Fruit fly (Drosophila melanogaster) whole organism, wandering third instar larva: Measurements from ENCODE around the gene CG12684.

Experiments
- Abd-B ChIP-seq: fragments of >200 bp; optimal IDR thresholded peaks from 2 replicates; lab custom pipeline; 2017; ENCODE audit warnings: missing biosample characterization, missing genetic modification characterization
- CG9705 ChIP-seq: fragments of 200-800 bp; sonication (Bioruptor generic); optimal IDR thresholded peaks from 2 replicates; lab custom pipeline; 2018; ENCODE audit warnings: missing biosample characterization, mild to moderate bottlenecking, missing genetic modification characterization
- CrebA ChIP-seq: fragments of 200-800 bp; sonication (Bioruptor generic); optimal IDR thresholded peaks from 2 replicates; lab custom pipeline; 2016; ENCODE audit warnings: missing biosample characterization, mild to moderate bottlenecking, missing genetic modification characterization, borderline replicate concordance
- Dfd ChIP-seq: fragments of >200 bp; optimal IDR thresholded peaks from 2 replicates; lab custom pipeline; 2017; ENCODE audit warnings: missing biosample characterization, missing genetic modification characterization
- HLH106 ChIP-seq: fragments of 200-800 bp; optimal IDR thresholded peaks from 3 replicates; lab custom pipeline; 2019; ENCODE audit warnings: missing biosample characterization, mild to moderate bottlenecking, missing genetic modification characterization, moderate library complexity
- Hr78 ChIP-seq: fragments of >200 bp; optimal IDR thresholded peaks from 2 replicates; lab custom pipeline; 2017; ENCODE audit warnings: missing biosample characterization, missing genetic modification characterization
- Hr83 ChIP-seq: fragments of 200-300 bp; sonication (Bioruptor generic); optimal IDR thresholded peaks from 2 replicates; lab custom pipeline; 2016; ENCODE audit warnings: missing biosample characterization, mild to moderate bottlenecking, missing genetic modification characterization, moderate library complexity; ENCODE audit not compliant: poor library complexity, severe bottlenecking
- Jra ChIP-seq: sonication (Bioruptor generic); optimal IDR thresholded peaks from 2 replicates; lab custom pipeline; 2016; ENCODE audit warnings: missing biosample characterization, missing genetic modification characterization
- Mio ChIP-seq: sonication (Bioruptor generic); optimal IDR thresholded peaks from 2 replicates; lab custom pipeline; 2016; ENCODE audit warnings: missing biosample characterization, missing genetic modification characterization
- Myc ChIP-seq: fragments of >200 bp; optimal IDR thresholded peaks from 2 replicates; lab custom pipeline; 2017
- N ChIP-seq: fragments of >200 bp; optimal IDR thresholded peaks from 2 replicates; lab custom pipeline; 2018; ENCODE audit warnings: missing biosample characterization, missing external identifiers, missing genetic modification characterization
- Rel ChIP-seq, 2 experiments: fragments of 200-800 bp; sonication (Bioruptor generic) in 1 of 2; optimal IDR thresholded peaks; 2 replicates in 1 of 2; 3 replicates in 1 of 2; lab custom pipeline; 2016 to 2019; ENCODE audit warnings: mild to moderate bottlenecking in 2 of 2, missing biosample characterization in 2 of 2, missing genetic modification characterization in 2 of 2, moderate library complexity in 1 of 2
- Vsx2 ChIP-seq: fragments of 200-300, 225-300 bp; sonication (Bioruptor generic); optimal IDR thresholded peaks from 2 replicates; lab custom pipeline; 2018; ENCODE audit warnings: missing biosample characterization, missing genetic modification characterization; ENCODE audit not compliant: partially characterized antibody
- br ChIP-seq: fragments of 200-800 bp; sonication (Bioruptor generic); optimal IDR thresholded peaks from 2 replicates; lab custom pipeline; 2016; ENCODE audit warnings: missing biosample characterization, missing genetic modification characterization
- dl ChIP-seq, 2 experiments: fragments of 175-275, 200-275 bp in 1 of 2; fragments of 200-275 bp in 1 of 2; sonication (Bioruptor generic); optimal IDR thresholded peaks; lab custom pipeline; 2018; ENCODE audit warnings: mild to moderate bottlenecking in 2 of 2, missing biosample characterization in 2 of 2, missing genetic modification characterization in 2 of 2, moderate library complexity in 2 of 2; ENCODE audit not compliant: partially characterized antibody in 2 of 2, insufficient read depth in 1 of 2
- dmrt93B ChIP-seq: fragments of 200-800 bp; sonication (Bioruptor generic); optimal IDR thresholded peaks from 2 replicates; lab custom pipeline; 2018; ENCODE audit warnings: missing biosample characterization, mild to moderate bottlenecking, missing genetic modification characterization
- dsf ChIP-seq: sonication (Bioruptor generic); optimal IDR thresholded peaks from 2 replicates; lab custom pipeline; 2016; ENCODE audit warnings: missing biosample characterization, missing genetic modification characterization, borderline replicate concordance
- foxo ChIP-seq, 2 experiments: fragments of 200-800 bp; sonication (Bioruptor generic); optimal IDR thresholded peaks; 2 replicates in 1 of 2; 3 replicates in 1 of 2; lab custom pipeline; 2016 to 2017; ENCODE audit warnings: missing biosample characterization in 2 of 2, missing genetic modification characterization in 2 of 2
- h ChIP-seq: fragments of 200-800 bp; sonication (Bioruptor generic); optimal IDR thresholded peaks from 3 replicates; lab custom pipeline; 2016; ENCODE audit warnings: missing biosample characterization, mild to moderate bottlenecking, missing genetic modification characterization
- jim ChIP-seq: fragments of 175-275, 200-325 bp; sonication (Bioruptor generic); optimal IDR thresholded peaks from 2 replicates; lab custom pipeline; 2016; ENCODE audit warnings: missing biosample characterization, mild to moderate bottlenecking, missing genetic modification characterization
- lola ChIP-seq: fragments of >200 bp; optimal IDR thresholded peaks from 2 replicates; lab custom pipeline; 2017; ENCODE audit warnings: missing biosample characterization, missing genetic modification characterization
- psq ChIP-seq: fragments of 200-800 bp; sonication (Bioruptor generic); optimal IDR thresholded peaks from 3 replicates; lab custom pipeline; 2017; ENCODE audit warnings: missing biosample characterization, mild to moderate bottlenecking, missing genetic modification characterization, moderate library complexity
- rgr ChIP-seq: fragments of 200-800 bp; sonication (Bioruptor generic); optimal IDR thresholded peaks from 3 replicates; lab custom pipeline; 2016; ENCODE audit warnings: missing biosample characterization, mild to moderate bottlenecking, missing genetic modification characterization
- sv ChIP-seq: fragments of 200-800 bp; sonication (Bioruptor generic); optimal IDR thresholded peaks from 3 replicates; lab custom pipeline; 2016; ENCODE audit warnings: missing biosample characterization, missing genetic modification characterization
- tai ChIP-seq: sonication (Bioruptor generic); optimal IDR thresholded peaks from 2 replicates; lab custom pipeline; 2016; ENCODE audit warnings: missing biosample characterization, missing genetic modification characterization
- usp ChIP-seq: fragments of >200 bp; optimal IDR thresholded peaks from 2 replicates; lab custom pipeline; 2017; ENCODE audit warnings: missing biosample characterization, missing genetic modification characterization
- woc ChIP-seq: sonication (Bioruptor generic); optimal IDR thresholded peaks from 2 replicates; lab custom pipeline; 2016; ENCODE audit warnings: missing biosample characterization, mild to moderate bottlenecking, missing genetic modification characterization

CG12684 gene

dm6 chrX:4529909-4530308, 41.8 kb downstream of the CG12684 start, which contains the start of gene CG3556:
Gene CG3556 (plus strand): TSS chrX:4530231.
- TF ChIP-seq dmrt93B (GFP tag; lab: Kevin White, UChicago): no peak
- peak; percentile 1 for TF ChIP-seq sv (GFP tag; lab: Kevin White, UChicago)
- no peak for TF ChIP-seq Vsx2 (GFP tag; lab: Kevin White, UChicago)
- no peak for TF ChIP-seq br (GFP tag; lab: Kevin White, UChicago)
- TF ChIP-seq HLH106 (tag; lab: Kevin White, UChicago): no peak
- no peak for TF ChIP-seq dsf (GFP tag; lab: Kevin White, UChicago)
- TF ChIP-seq jim (GFP tag; lab: Kevin White, UChicago): no peak
- peak; percentile 44 for TF ChIP-seq Myc (lab: Kevin White, UChicago)
- TF ChIP-seq Dfd (GFP tag; lab: Kevin White, UChicago): no peak
- TF ChIP-seq tai (GFP tag; lab: Kevin White, UChicago): no peak
- TF ChIP-seq lola: no peak
- TF ChIP-seq Rel (GFP tag; optimal IDR thresholded peaks at IDR 0.05; lab: Kevin White, UChicago): no peak
- peak; percentile 11 for TF ChIP-seq Rel (tag; optimal IDR thresholded peaks at IDR 0.05; lab: Kevin White, UChicago)
- no peak for TF ChIP-seq CG9705 (GFP tag; lab: Kevin White, UChicago)
- TF ChIP-seq foxo (GFP tag; optimal IDR thresholded peaks at IDR 0.05; lab: Kevin White, UChicago): no peak
- no peak for TF ChIP-seq psq (GFP tag; lab: Kevin White, UChicago)
- TF ChIP-seq Hr78 (GFP tag; lab: Kevin White, UChicago): no peak
- no peak for TF ChIP-seq h (GFP tag; lab: Kevin White, UChicago)
- TF ChIP-seq N: no peak

DNA sequence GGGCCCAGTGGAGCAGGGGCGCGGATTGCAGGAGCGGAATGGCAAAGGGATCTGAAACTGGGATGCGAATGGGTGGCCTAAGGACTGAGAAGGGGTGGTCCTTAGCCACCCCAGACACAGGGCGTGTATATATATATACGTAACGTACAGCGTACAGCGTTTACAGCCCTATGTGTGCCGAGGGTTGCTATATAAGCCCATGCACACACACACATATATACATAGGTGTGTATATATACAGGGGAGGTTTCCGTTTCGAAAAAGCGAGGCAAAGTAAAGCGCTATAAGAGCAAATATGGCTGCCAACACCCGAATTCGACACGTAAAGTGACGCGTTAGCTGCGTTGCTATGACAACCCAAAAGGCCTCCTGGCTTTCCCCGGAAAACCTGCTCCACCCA, 45.0 kb downstream of the CG12684 start:
- no peak for TF ChIP-seq Vsx2 (GFP tag; lab: Kevin White, UChicago)
- TF ChIP-seq Hr78 (GFP tag; lab: Kevin White, UChicago): no peak
- no peak for TF ChIP-seq Jra (GFP tag; lab: Kevin White, UChicago)
- TF ChIP-seq dsf (GFP tag; lab: Kevin White, UChicago): no peak
- no peak for TF ChIP-seq h (GFP tag; lab: Kevin White, UChicago)
- TF ChIP-seq CrebA: no peak
- TF ChIP-seq lola: no peak
- no peak for TF ChIP-seq rgr (GFP tag; lab: Kevin White, UChicago)
- no peak for TF ChIP-seq jim (GFP tag; lab: Kevin White, UChicago)
- TF ChIP-seq dl (GFP tag; optimal IDR thresholded peaks at IDR 0.05; lab: Kevin White, UChicago; ENCODE audit: insufficient read depth in 1 of 2, partially characterized antibody in 2 of 2): no peak
- TF ChIP-seq Hr83: no peak
- no peak for TF ChIP-seq tai (GFP tag; lab: Kevin White, UChicago)
- TF ChIP-seq usp (GFP tag; lab: Kevin White, UChicago): no peak
- TF ChIP-seq Mio: no peak
- TF ChIP-seq CG9705 (GFP tag; lab: Kevin White, UChicago): no peak
- TF ChIP-seq sv (GFP tag; lab: Kevin White, UChicago): no peak
- no peak for TF ChIP-seq woc (GFP tag; lab: Kevin White, UChicago)
- no peak for TF ChIP-seq Abd-B (GFP tag; lab: Kevin White, UChicago)
